ENCODE assay signal across 1 fruit fly cellular context in genomic region chr3L:21053763-21054162, dm6.
TF ChIP-seq lines count a peak whose summit lies in the region.

No protein-coding gene starts in this region.

TF ChIP-seq in whole organism, embryonic, 481 proteins besides CTCF, POLR2A, EP300 and RAD21 (continued from another document):
- TF ChIP-seq p53 (GFP tag; optimal IDR thresholded peaks at IDR 0.05; lab: Kevin White, UChicago) (no peak), da (GFP tag; optimal IDR thresholded peaks at IDR 0.05; lab: Kevin White, UChicago) (no peak), chm (GFP tag; IDR thresholded peaks at IDR 0.05; lab: Robert Waterston, UW) (peak; percentile 55), CG7786 (GFP tag; optimal IDR thresholded peaks at IDR 0.05; lab: Kevin White, UChicago) (peak; percentile 41), CG3281 (GFP tag; optimal IDR thresholded peaks at IDR 0.05; lab: Kevin White, UChicago) (peak; percentile 51), al (GFP tag; IDR thresholded peaks at IDR 0.05; lab: Robert Waterston, UW) (peak; percentile 52), CG8089 (GFP tag; optimal IDR thresholded peaks at IDR 0.05; lab: Kevin White, UChicago) (peak; percentile 31), CG2116 (GFP tag; optimal IDR thresholded peaks at IDR 0.05; lab: Kevin White, UChicago) (peak; percentile 26), gsb-n (tag; optimal IDR thresholded peaks at IDR 0.05; lab: Kevin White, UChicago) (peak; percentile 80), ro (GFP tag; IDR thresholded peaks at IDR 0.05; lab: Robert Waterston, UW) (no peak), tin (GFP tag; optimal IDR thresholded peaks at IDR 0.05; lab: Kevin White, UChicago) (peak; percentile 75), CrebB (tag; optimal IDR thresholded peaks at IDR 0.05; lab: Kevin White, UChicago) (peak; percentile 28), sima (GFP tag; optimal IDR thresholded peaks at IDR 0.05; lab: Kevin White, UChicago) (no peak), cwo (GFP tag; optimal IDR thresholded peaks at IDR 0.05; lab: Kevin White, UChicago) (peak; percentile 71), CG7556 (GFP tag; optimal IDR thresholded peaks at IDR 0.05; lab: Kevin White, UChicago) (peak; percentile 85), E2f1 (GFP tag; IDR thresholded peaks at IDR 0.05; lab: Robert Waterston, UW) (peak; percentile 69), Dad (GFP tag; optimal IDR thresholded peaks at IDR 0.05; lab: Kevin White, UChicago) (peak; percentile 24), Dip2 (GFP tag; IDR thresholded peaks at IDR 0.05; lab: Robert Waterston, UW) (no peak), CG11723 (GFP tag; optimal IDR thresholded peaks at IDR 0.05; lab: Kevin White, UChicago) (peak; percentile 62), nom (GFP tag; optimal IDR thresholded peaks at IDR 0.05; lab: Kevin White, UChicago) (no peak), TFAM (GFP tag; optimal IDR thresholded peaks at IDR 0.05; lab: Kevin White, UChicago) (no peak), dan (GFP tag; IDR thresholded peaks at IDR 0.05; lab: Robert Waterston, UW) (no peak), CG6175 (GFP tag; IDR thresholded peaks at IDR 0.05; lab: Robert Waterston, UW) (no peak; the same call in 2 of the 3 replicates), trh (GFP tag; optimal IDR thresholded peaks at IDR 0.05; lab: Kevin White, UChicago) (no peak), Blimp-1 (GFP tag; optimal IDR thresholded peaks at IDR 0.05; lab: Kevin White, UChicago) (no peak), hbn (GFP tag; IDR thresholded peaks at IDR 0.05; lab: Robert Waterston, UW; ENCODE audit: partially characterized antibody) (no peak), CG13775 (GFP tag; optimal IDR thresholded peaks at IDR 0.05; lab: Kevin White, UChicago) (peak; percentile 49), tx (GFP tag; optimal IDR thresholded peaks at IDR 0.05; lab: Kevin White, UChicago) (no peak), Lhr (GFP tag; optimal IDR thresholded peaks at IDR 0.05; lab: Kevin White, UChicago) (peak; percentile 17), crp (GFP tag; optimal IDR thresholded peaks at IDR 0.05; lab: Kevin White, UChicago) (peak in 1 of 2 experiments; percentile 1), Sin3A (optimal IDR thresholded peaks at IDR 0.05; lab: Kevin White, UChicago) (no peak)
